Worm (Caenorhabditis elegans) whole organism, L4/young adult: ENCODE results near the gene C17H11.6.

Experiments used
- dao-5 ChIP-seq: sonication (generic microtip); optimal IDR thresholded peaks from 2 replicates; lab custom pipeline; 2016; ENCODE audit warnings: missing genotype, missing genetic modification characterization, moderate library complexity, missing compliant biosample characterization
- him-1 ChIP-seq: sonication (generic microtip); optimal IDR thresholded peaks from 2 replicates; lab custom pipeline; 2016; ENCODE audit warnings: missing genotype, missing genetic modification reagents, missing genetic modification characterization, missing compliant biosample characterization

DNA sequence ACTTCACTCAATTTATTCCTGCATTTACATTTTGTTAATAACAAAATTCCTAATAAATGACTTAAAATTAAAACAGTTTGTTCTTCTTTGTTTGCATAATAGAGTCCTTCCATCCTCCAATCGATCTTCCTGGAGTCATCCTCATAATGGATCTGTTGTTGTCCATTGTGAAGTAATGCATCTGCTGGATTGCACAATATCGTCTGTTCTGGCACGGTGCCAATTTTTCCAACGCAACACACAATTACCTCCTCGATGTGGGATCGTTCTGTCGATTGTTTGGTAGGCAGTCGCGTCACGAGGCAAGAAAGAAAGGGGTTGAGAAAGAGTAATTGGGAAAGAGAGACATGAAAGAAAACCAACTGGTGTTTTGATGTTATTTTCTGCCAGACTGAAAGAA, 43.6 kb downstream of the C17H11.6 start:
- TF ChIP-seq him-1 (tag; lab: Kevin White, UChicago) (no peak), dao-5 (no peak)
